Worm (Caenorhabditis elegans) whole organism, young adult: ENCODE data around the gene C54E4.4.

Experiments
- C06A6.2 ChIP-seq: fragments of 200-800 bp; sonication (Bioruptor generic); conservative IDR thresholded peaks from 2 replicates; pipeline ENCODE4 v1.3.6; 2022; ENCODE audit warnings: missing genetic modification characterization, missing compliant biosample characterization
- Y53F4B.3 ChIP-seq: fragments of 200-800 bp; sonication (Bioruptor generic); IDR thresholded peaks from 2 replicates; pipeline ENCODE4 v1.3.6; 2022; ENCODE audit warnings: missing genetic modification reagents, missing genetic modification characterization, missing compliant biosample characterization
- snpc-1.1 ChIP-seq: sonication (generic microtip); optimal IDR thresholded peaks from 2 replicates; lab custom pipeline; 2017; ENCODE audit warnings: missing genetic modification characterization, mild to moderate bottlenecking, missing compliant biosample characterization, antibody characterized with exemption, moderate library complexity, missing genotype, missing genetic modification reagents; ENCODE audit not compliant: insufficient read depth

ce11 chrIV:2133431-2133940 lies 34.9 kb downstream of the C54E4.4 start, which contains the start of gene C23H5.12:
- TF ChIP-seq Y53F4B.3 (GFP tag; lab: Robert Waterston, UW) (no peak), C06A6.2 (GFP tag; lab: Robert Waterston, UW) (no peak), snpc-1.1 (no peak)
